Worm (Caenorhabditis elegans) whole organism, L4 larva: ENCODE results near the gene E02C12.8.

ENCODE experiments used
- F44E2.7 ChIP-seq: fragments of 200-800 bp; sonication (Bioruptor generic); IDR thresholded peaks from 2 replicates; pipeline ENCODE4 v2.1.2; 2022; ENCODE audit warnings: missing genetic modification characterization, missing compliant biosample characterization
- lsy-2 ChIP-seq, 2 experiments: fragments of 150-350 bp in 1 of 2; sonication (generic microtip) in 1 of 2; optimal IDR thresholded peaks; 2 replicates each; lab custom pipeline; 2014 to 2017; ENCODE audit warnings: missing biosample characterization in 2 of 2, missing genetic modification characterization in 2 of 2
- mdl-1 ChIP-seq, 2 experiments: fragments of 150-350 bp in 1 of 2; sonication (generic microtip) in 1 of 2; optimal IDR thresholded peaks; 2 replicates each; lab custom pipeline; 2014 to 2017; ENCODE audit warnings: missing biosample characterization in 2 of 2, missing genetic modification characterization in 2 of 2
- nhr-77 ChIP-seq: fragments of 150-350 bp; optimal IDR thresholded peaks from 2 replicates; lab custom pipeline; 2014; ENCODE audit warnings: missing biosample characterization, missing genetic modification characterization
- php-3 ChIP-seq: fragments of 200-800 bp; sonication (Bioruptor generic); IDR thresholded peaks from 2 replicates; pipeline ENCODE4 v1.3.6; 2022; ENCODE audit warnings: missing genetic modification reagents, missing genetic modification characterization, missing compliant biosample characterization
- skn-1 ChIP-seq: fragments of 150-350 bp; optimal IDR thresholded peaks from 2 replicates; lab custom pipeline; 2014; ENCODE audit warnings: missing biosample characterization, missing genetic modification characterization
- snpc-4 ChIP-seq: fragments of 150-350 bp; optimal IDR thresholded peaks from 2 replicates; lab custom pipeline; 2014; ENCODE audit warnings: missing biosample characterization, missing genetic modification characterization
- zip-11 ChIP-seq: fragments of 200-800 bp; sonication (Bioruptor generic); IDR thresholded peaks from 2 replicates; pipeline ENCODE4 v1.3.6; 2022; ENCODE audit warnings: missing genetic modification characterization, missing compliant biosample characterization

DNA sequence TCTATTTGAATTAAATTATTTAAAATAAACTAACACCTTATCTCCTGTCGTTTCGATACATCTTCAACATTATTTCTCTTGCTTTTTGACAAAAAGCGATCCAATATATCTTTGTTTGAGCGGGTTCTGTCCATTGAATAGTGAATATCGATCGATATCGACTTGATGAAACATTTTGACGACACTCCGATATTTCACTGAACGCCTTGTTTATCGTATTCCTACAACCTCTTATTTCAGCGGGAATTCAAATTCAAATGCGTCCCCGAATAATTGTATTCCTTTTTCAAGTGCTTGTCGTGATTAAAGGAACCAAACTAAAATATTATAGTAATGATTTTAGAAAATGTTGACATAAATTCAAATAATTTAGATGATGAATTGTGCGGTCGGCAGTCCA is 26.6 kb downstream of the E02C12.8 start, which contains the start of the genes K07B1.7 and try-5:
- TF ChIP-seq F44E2.7 (GFP tag; lab: Robert Waterston, UW) (no peak), php-3 (no peak), skn-1 (tag; lab: Kevin White, UChicago) (no peak), snpc-4 (tag; lab: Kevin White, UChicago) (no peak), mdl-1 (tag; optimal IDR thresholded peaks at IDR 0.05; lab: Kevin White, UChicago) (no peak), nhr-77 (no peak), lsy-2 (tag; optimal IDR thresholded peaks at IDR 0.05; lab: Kevin White, UChicago) (no peak), zip-11 (no peak)
